Fruit fly (Drosophila melanogaster) whole organism, embryonic: ENCODE results near the gene Muc68D.

ENCODE experiments used
- CG4820 ChIP-seq: fragments of 200-800 bp; sonication (Bioruptor generic); optimal IDR thresholded peaks from 3 replicates; lab custom pipeline; 2016; ENCODE audit warnings: missing biosample characterization, missing genetic modification characterization
- CG9437 ChIP-seq: fragments of 200-800 bp; sonication (Bioruptor generic); optimal IDR thresholded peaks from 2 replicates; lab custom pipeline; 2018; ENCODE audit warnings: missing biosample characterization, mild to moderate bottlenecking, missing genetic modification characterization
- Kr ChIP-seq: fragments of 200-800 bp; sonication (Bioruptor generic); optimal IDR thresholded peaks from 2 replicates; lab custom pipeline; 2017; ENCODE audit warnings: missing biosample characterization, mild to moderate bottlenecking, missing genetic modification characterization
- Rx ChIP-seq: fragments of 200-800 bp; sonication (Bioruptor generic); IDR thresholded peaks from 2 replicates; pipeline ENCODE4 v1.3.6; 2022; ENCODE audit warnings: missing biosample characterization, missing genetic modification characterization
- chn ChIP-seq: fragments of 200-800 bp; sonication (Bioruptor generic); optimal IDR thresholded peaks from 2 replicates; lab custom pipeline; 2016; ENCODE audit warnings: missing biosample characterization, missing genetic modification characterization
- tio ChIP-seq: fragments of 200-800 bp; sonication (Bioruptor generic); optimal IDR thresholded peaks from 2 replicates; lab custom pipeline; 2017; ENCODE audit warnings: missing biosample characterization, missing genetic modification characterization, inconsistent platforms

DNA sequence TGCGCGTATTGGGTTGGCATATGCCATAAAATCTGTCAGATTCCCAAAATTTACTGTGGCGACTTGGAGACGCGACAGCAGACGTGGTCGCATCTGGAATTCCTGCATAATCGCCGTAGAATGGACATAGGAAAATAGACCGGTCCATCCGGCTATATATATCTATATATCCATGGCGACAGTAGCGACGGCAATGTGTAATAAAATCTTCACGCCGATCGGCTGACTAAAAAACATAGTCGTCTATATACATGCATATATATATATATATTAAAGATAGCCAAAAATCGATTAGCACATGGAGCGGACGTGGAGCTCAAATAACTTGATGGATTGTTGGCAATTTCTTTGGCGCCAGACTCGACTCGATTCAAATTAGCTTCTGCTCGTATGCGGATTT, 54.0 kb downstream of the Muc68D start:
- TF ChIP-seq tio (GFP tag; lab: Kevin White, UChicago): no peak
- no peak for TF ChIP-seq CG4820
- no peak for TF ChIP-seq Kr (GFP tag; lab: Kevin White, UChicago)
- no peak for TF ChIP-seq CG9437 (GFP tag; lab: Kevin White, UChicago)
- no peak for TF ChIP-seq Rx (GFP tag; lab: Robert Waterston, UW)
- TF ChIP-seq chn (GFP tag; lab: Kevin White, UChicago): no peak
